Worm (Caenorhabditis elegans) whole organism, L4/young adult: ENCODE measurements around the gene lin-2.

Source experiments
- W03F9.2 ChIP-seq: fragments of 150-350 bp; optimal IDR thresholded peaks from 2 replicates; lab custom pipeline; 2014; ENCODE audit warnings: missing biosample characterization, missing genetic modification characterization
- dao-5 ChIP-seq: sonication (generic microtip); optimal IDR thresholded peaks from 2 replicates; lab custom pipeline; 2016; ENCODE audit warnings: missing genotype, missing genetic modification characterization, moderate library complexity, missing compliant biosample characterization
- him-1 ChIP-seq: sonication (generic microtip); optimal IDR thresholded peaks from 2 replicates; lab custom pipeline; 2016; ENCODE audit warnings: missing genotype, missing genetic modification reagents, missing genetic modification characterization, missing compliant biosample characterization

Gene lin-2

ce11 chrX:12434086-12434485 is 20.2 kb upstream of the lin-2 start, which contains the start of gene tsct-1:
TSS of gene tsct-1 (plus strand) at chrX:12434097.
- TF ChIP-seq him-1 (tag; lab: Kevin White, UChicago) (no peak), dao-5 (tag; lab: Kevin White, UChicago) (no peak), W03F9.2 (tag; lab: Kevin White, UChicago) (no peak)

- TF ChIP-seq him-1 (tag; lab: Kevin White, UChicago) (no peak), dao-5 (tag; lab: Kevin White, UChicago) (no peak)
Observed at ce11 chrX:12430309-12430708, 16.5 kb upstream of the lin-2 start, which contains the start of gene med-1. TSS of gene med-1 (plus strand) at chrX:12430609.

ce11 chrX:12425427-12425826 is 11.6 kb upstream of the lin-2 start, which contains the start of gene T24D3.2:
TSS of gene T24D3.2 (plus strand) at chrX:12425730.
- no peak for TF ChIP-seq dao-5 (tag; lab: Kevin White, UChicago)
- no peak for TF ChIP-seq him-1 (tag; lab: Kevin White, UChicago)
- TF ChIP-seq W03F9.2 (tag; lab: Kevin White, UChicago) = no peak

- no peak for TF ChIP-seq him-1 (tag; lab: Kevin White, UChicago)
- no peak for TF ChIP-seq W03F9.2 (tag; lab: Kevin White, UChicago)
Observed at ce11 chrX:12422580-12422979, 8.7 kb upstream of the lin-2 start.

- TF ChIP-seq dao-5 (tag; lab: Kevin White, UChicago) (no peak), him-1 (tag; lab: Kevin White, UChicago) (no peak), W03F9.2 (tag; lab: Kevin White, UChicago) (no peak)
Observed at ce11 chrX:12415832-12416231, 2.0 kb upstream of the lin-2 start.

- no peak for TF ChIP-seq dao-5 (tag; lab: Kevin White, UChicago)
- no peak for TF ChIP-seq W03F9.2 (tag; lab: Kevin White, UChicago)
- no peak for TF ChIP-seq him-1 (tag; lab: Kevin White, UChicago)
Observed at ce11 chrX:12407297-12407696, 6.5 kb downstream of the lin-2 start.

ce11 chrX:12406592-12406991 is 7.2 kb downstream of the lin-2 start:
- TF ChIP-seq dao-5 (tag; lab: Kevin White, UChicago) (no peak), W03F9.2 (tag; lab: Kevin White, UChicago) (no peak), him-1 (tag; lab: Kevin White, UChicago) (no peak)

ce11 chrX:12406037-12406436 is 7.8 kb downstream of the lin-2 start:
- TF ChIP-seq W03F9.2 (tag; lab: Kevin White, UChicago) = no peak
- TF ChIP-seq him-1 (tag; lab: Kevin White, UChicago) = no peak
- no peak for TF ChIP-seq dao-5 (tag; lab: Kevin White, UChicago)

ce11 chrX:12404729-12405128 is 9.1 kb downstream of the lin-2 start:
- TF ChIP-seq dao-5 (tag; lab: Kevin White, UChicago) = no peak
- TF ChIP-seq W03F9.2 (tag; lab: Kevin White, UChicago) = no peak
- TF ChIP-seq him-1 (tag; lab: Kevin White, UChicago) = no peak

- no peak for TF ChIP-seq dao-5 (tag; lab: Kevin White, UChicago)
- TF ChIP-seq him-1 (tag; lab: Kevin White, UChicago) = peak; percentile 75
- TF ChIP-seq W03F9.2 (tag; lab: Kevin White, UChicago) = peak; percentile 91
Observed at ce11 chrX:12393786-12394308, 20.0 kb downstream of the lin-2 start, which contains the start of gene F17E5.2. TSS of gene F17E5.2 (plus strand) at chrX:12394258.

- TF ChIP-seq W03F9.2 (tag; lab: Kevin White, UChicago) = no peak
- no peak for TF ChIP-seq him-1 (tag; lab: Kevin White, UChicago)
- no peak for TF ChIP-seq dao-5 (tag; lab: Kevin White, UChicago)
Observed at ce11 chrX:12391380-12391779, 22.5 kb downstream of the lin-2 start, which contains the start of gene nekl-3. TSS of gene nekl-3 (minus strand) at chrX:12391480.

ce11 chrX:12378293-12378692 is 35.5 kb downstream of the lin-2 start, which contains the start of gene glb-13:
TSS of gene glb-13 (minus strand) at chrX:12378393.
- TF ChIP-seq dao-5 (tag; lab: Kevin White, UChicago) (no peak), him-1 (tag; lab: Kevin White, UChicago) (no peak), W03F9.2 (tag; lab: Kevin White, UChicago) (no peak)

ce11 chrX:12375783-12376182 is 38.1 kb downstream of the lin-2 start:
- TF ChIP-seq dao-5 (tag; lab: Kevin White, UChicago) (no peak), W03F9.2 (tag; lab: Kevin White, UChicago) (no peak), him-1 (tag; lab: Kevin White, UChicago) (no peak)

- TF ChIP-seq dao-5 (tag; lab: Kevin White, UChicago) (no peak), him-1 (tag; lab: Kevin White, UChicago) (no peak), W03F9.2 (tag; lab: Kevin White, UChicago) (no peak)
Observed at ce11 chrX:12371321-12371720, 42.5 kb downstream of the lin-2 start, which contains the start of gene rif-1.2. TSS of gene rif-1.2 (minus strand) at chrX:12371421.
